Fruit fly (Drosophila melanogaster) Kc167 (cell line): Measurements from ENCODE around the gene CG15812.

Experiments used
- Myc ChIP-seq: fragments of >200 bp; optimal IDR thresholded peaks from 2 replicates; lab custom pipeline; 2017; ENCODE audit warnings: missing external identifiers
- Sin3A ChIP-seq: fragments of >200 bp; optimal IDR thresholded peaks from 2 replicates; lab custom pipeline; 2018; ENCODE audit warnings: missing external identifiers
- h ChIP-seq: fragments of >200 bp; optimal IDR thresholded peaks from 3 replicates; lab custom pipeline; 2018; ENCODE audit warnings: missing external identifiers
- insv ChIP-seq: fragments of >200 bp; optimal IDR thresholded peaks from 3 replicates; lab custom pipeline; 2018; ENCODE audit warnings: missing external identifiers
- psq ChIP-seq: fragments of >200 bp; optimal IDR thresholded peaks from 2 replicates; lab custom pipeline; 2017; ENCODE audit warnings: missing external identifiers
- ttk ChIP-seq: sonication (Bioruptor generic); optimal IDR thresholded peaks from 2 replicates; lab custom pipeline; 2017; ENCODE audit warnings: missing external identifiers

dm6 chr3L:3149060-3149872, 10.5 kb upstream of the CG15812 start:
- TF ChIP-seq psq (no peak), h (lab: Kevin White, UChicago) (no peak), ttk (no peak), Myc (no peak), insv (no peak), Sin3A (no peak)
